Fruit fly (Drosophila melanogaster): Measurements from ENCODE around the gene CG7778.

DNA sequence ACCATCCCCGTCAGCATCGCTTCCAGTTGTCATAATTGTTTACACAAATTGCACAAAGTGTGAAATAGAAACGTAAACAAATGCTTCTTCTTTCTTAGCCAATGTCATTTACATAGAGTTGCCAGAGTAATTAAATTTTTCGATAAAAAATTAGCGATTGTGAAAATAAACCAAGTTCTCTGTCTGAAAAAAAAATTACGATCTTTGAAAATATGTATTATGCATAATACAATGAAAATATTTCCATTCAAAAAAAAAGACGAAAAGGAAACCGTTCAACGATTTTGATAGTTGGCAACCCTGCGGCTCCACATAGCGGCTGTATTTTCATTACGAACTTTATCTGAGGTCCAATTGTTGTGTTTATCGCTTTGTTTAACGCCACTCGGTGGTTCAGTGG is 35.3 kb upstream of the CG7778 start, which contains the start of the genes CG7810 and CG7806:
- TF ChIP-seq CG4707 (GFP tag; optimal IDR thresholded peaks at IDR 0.05) (peak; percentile 57), Antp (GFP tag; optimal IDR thresholded peaks at IDR 0.05) (peak; percentile 87)

Measured in whole organism, embryonic.